ENCODE assay signal across 1 fruit fly cellular context in the genomic region with DNA sequence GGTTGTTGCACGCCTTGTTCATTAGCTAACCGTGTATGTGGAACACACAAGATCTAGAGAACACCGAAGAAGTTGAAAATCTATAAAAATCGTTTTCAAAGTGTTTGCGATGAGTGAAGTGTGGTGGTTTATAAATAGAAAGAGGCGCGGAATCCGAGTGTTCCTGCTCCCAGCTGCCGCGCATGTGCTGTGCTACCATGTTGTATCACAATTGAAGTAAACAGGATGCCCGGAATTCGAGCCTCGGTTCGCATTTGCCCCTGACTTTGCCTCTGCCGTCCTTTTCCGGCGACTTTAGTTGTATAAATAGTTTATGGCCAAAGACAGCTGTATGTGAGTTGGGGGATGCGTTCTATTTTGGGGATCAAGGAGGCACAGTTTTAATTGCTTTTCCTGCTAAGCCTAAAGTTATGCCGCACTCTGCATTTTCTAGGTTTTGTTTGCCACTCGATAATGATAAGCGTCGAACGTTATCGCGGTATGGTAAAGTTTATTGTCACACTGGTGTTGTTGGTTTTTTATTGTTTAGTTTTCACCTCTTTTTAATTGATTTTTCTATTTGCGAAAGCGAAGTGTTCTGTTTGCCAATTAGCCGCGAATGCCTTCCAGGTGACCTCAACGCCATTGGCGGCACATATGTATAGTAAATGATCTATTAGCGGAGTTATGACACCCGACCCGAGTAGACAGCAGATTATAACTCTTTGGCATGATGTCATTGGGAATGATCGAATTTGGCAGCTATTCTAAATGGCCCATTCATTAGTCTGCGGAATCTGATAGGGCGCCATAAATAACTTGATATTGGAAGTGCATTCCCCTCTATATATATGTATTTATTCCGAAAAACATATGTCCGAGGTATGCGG.
TF ChIP-seq lines count a peak whose summit lies in the region.

No protein-coding gene starts in this region.

TF ChIP-seq in whole organism, embryonic, 481 proteins besides CTCF, POLR2A, EP300 and RAD21 (continued from another document):
- TF ChIP-seq ase (GFP tag; IDR thresholded peaks at IDR 0.05; lab: Robert Waterston, UW) (no peak), sd (tag; optimal IDR thresholded peaks at IDR 0.05; lab: Kevin White, UChicago) (peak; percentile 96), salm (tag; optimal IDR thresholded peaks at IDR 0.05; lab: Kevin White, UChicago) (no peak), Dek (tag; optimal IDR thresholded peaks at IDR 0.05; lab: Kevin White, UChicago) (no peak), CG4730 (GFP tag; IDR thresholded peaks at IDR 0.05; lab: Robert Waterston, UW) (no peak), grau (tag; optimal IDR thresholded peaks at IDR 0.05; lab: Kevin White, UChicago) (no peak), CG4854 (GFP tag; optimal IDR thresholded peaks at IDR 0.05; lab: Kevin White, UChicago) (no peak), dati (GFP tag; IDR thresholded peaks at IDR 0.05; lab: Robert Waterston, UW) (no peak), gsb-n (tag; optimal IDR thresholded peaks at IDR 0.05; lab: Kevin White, UChicago) (no peak), nom (GFP tag; optimal IDR thresholded peaks at IDR 0.05; lab: Kevin White, UChicago) (no peak), E2f1 (GFP tag; IDR thresholded peaks at IDR 0.05; lab: Robert Waterston, UW) (no peak), Nf-YA (GFP tag; IDR thresholded peaks at IDR 0.05; lab: Robert Waterston, UW) (no peak), CG3065 (GFP tag; optimal IDR thresholded peaks at IDR 0.05; lab: Kevin White, UChicago) (no peak), CG31365 (tag; optimal IDR thresholded peaks at IDR 0.05; lab: Kevin White, UChicago) (no peak), chif (GFP tag; optimal IDR thresholded peaks at IDR 0.05; lab: Kevin White, UChicago) (no peak), unpg (GFP tag; optimal IDR thresholded peaks at IDR 0.05; lab: Kevin White, UChicago) (no peak), dmrt99B (tag; optimal IDR thresholded peaks at IDR 0.05; lab: Kevin White, UChicago) (no peak), lab (GFP tag; optimal IDR thresholded peaks at IDR 0.05; lab: Kevin White, UChicago) (peak; percentile 12), tap (tag; optimal IDR thresholded peaks at IDR 0.05; lab: Kevin White, UChicago) (no peak), Ets97D (GFP tag; optimal IDR thresholded peaks at IDR 0.05; lab: Kevin White, UChicago) (no peak), BtbVII (GFP tag; optimal IDR thresholded peaks at IDR 0.05; lab: Kevin White, UChicago) (peak; percentile 27), chm (GFP tag; IDR thresholded peaks at IDR 0.05; lab: Robert Waterston, UW) (no peak), bsh (GFP tag; optimal IDR thresholded peaks at IDR 0.05; lab: Kevin White, UChicago) (no peak), sr (GFP tag; IDR thresholded peaks at IDR 0.05; lab: Robert Waterston, UW) (no peak), B-H2 (GFP tag; optimal IDR thresholded peaks at IDR 0.05; lab: Kevin White, UChicago) (no peak), CG14050 (GFP tag; IDR thresholded peaks at IDR 0.05; lab: Robert Waterston, UW) (no peak), CG10321 (GFP tag; IDR thresholded peaks at IDR 0.05; lab: Robert Waterston, UW) (no peak), CG10431 (GFP tag; optimal IDR thresholded peaks at IDR 0.05; lab: Kevin White, UChicago) (no peak), CG9437 (GFP tag; optimal IDR thresholded peaks at IDR 0.05; lab: Kevin White, UChicago) (no peak), CG16863 (GFP tag; optimal IDR thresholded peaks at IDR 0.05; lab: Kevin White, UChicago) (no peak), Fer1 (GFP tag; optimal IDR thresholded peaks at IDR 0.05; lab: Kevin White, UChicago) (peak; percentile 17), usp (GFP tag; optimal IDR thresholded peaks at IDR 0.05; lab: Kevin White, UChicago) (no peak), CG13296 (GFP tag; optimal IDR thresholded peaks at IDR 0.05; lab: Kevin White, UChicago) (peak; percentile 5), chinmo (GFP tag; IDR thresholded peaks at IDR 0.05; lab: Robert Waterston, UW; ENCODE audit: partially characterized antibody) (0 out of 4 replicates have a peak, but pooled peaks have one; percentile 21), CG10543 (GFP tag; optimal IDR thresholded peaks at IDR 0.05; lab: Kevin White, UChicago) (peak; percentile 48), B-H1 (GFP tag; IDR thresholded peaks at IDR 0.05; lab: Robert Waterston, UW) (no peak), CG1603 (tag; optimal IDR thresholded peaks at IDR 0.05; lab: Kevin White, UChicago) (no peak), ftz-f1 (GFP tag; optimal IDR thresholded peaks at IDR 0.05; lab: Kevin White, UChicago) (no peak), crp (GFP tag; optimal IDR thresholded peaks at IDR 0.05; lab: Kevin White, UChicago) (no peak), nerfin-2 (GFP tag; IDR thresholded peaks at IDR 0.05; lab: Robert Waterston, UW; ENCODE audit: partially characterized antibody) (no peak), Asciz (GFP tag; optimal IDR thresholded peaks at IDR 0.05; lab: Kevin White, UChicago) (no peak), ash1 (GFP tag; optimal IDR thresholded peaks at IDR 0.05; lab: Kevin White, UChicago) (no peak), kni (GFP tag; optimal IDR thresholded peaks at IDR 0.05; lab: Kevin White, UChicago) (no peak), Med (GFP tag; lab: Kevin White, UChicago) (no peak), lmd (GFP tag; IDR thresholded peaks at IDR 0.05; lab: Robert Waterston, UW) (no peak), CG13894 (tag; optimal IDR thresholded peaks at IDR 0.05; lab: Kevin White, UChicago) (no peak), CG31388 (GFP tag; optimal IDR thresholded peaks at IDR 0.05; lab: Kevin White, UChicago) (no peak), CG8089 (GFP tag; optimal IDR thresholded peaks at IDR 0.05; lab: Kevin White, UChicago) (no peak), CG32772 (GFP tag; IDR thresholded peaks at IDR 0.05; lab: Robert Waterston, UW) (no peak), Side (GFP tag; optimal IDR thresholded peaks at IDR 0.05; lab: Kevin White, UChicago) (no peak), CG2116 (GFP tag; optimal IDR thresholded peaks at IDR 0.05; lab: Kevin White, UChicago) (no peak), Lhr (GFP tag; optimal IDR thresholded peaks at IDR 0.05; lab: Kevin White, UChicago) (no peak), emc (GFP tag; optimal IDR thresholded peaks at IDR 0.05; lab: Kevin White, UChicago) (no peak), Ptx1 (GFP tag; IDR thresholded peaks at IDR 0.05; lab: Robert Waterston, UW) (no peak), Gsc (GFP tag; IDR thresholded peaks at IDR 0.05; lab: Robert Waterston, UW) (no peak), CG8924 (tag; optimal IDR thresholded peaks at IDR 0.05; lab: Kevin White, UChicago) (no peak), trem (tag; optimal IDR thresholded peaks at IDR 0.05; lab: Kevin White, UChicago) (no peak), CG5180 (GFP tag; optimal IDR thresholded peaks at IDR 0.05; lab: Kevin White, UChicago) (no peak), zen2 (GFP tag; IDR thresholded peaks at IDR 0.05; lab: Robert Waterston, UW; ENCODE audit: partially characterized antibody) (no peak), oc (tag; optimal IDR thresholded peaks at IDR 0.05; lab: Kevin White, UChicago) (no peak), Camta (GFP tag; optimal IDR thresholded peaks at IDR 0.05; lab: Kevin White, UChicago) (no peak), CG14710 (tag; optimal IDR thresholded peaks at IDR 0.05; lab: Kevin White, UChicago) (no peak), twi (tag; optimal IDR thresholded peaks at IDR 0.05; lab: Kevin White, UChicago) (peak; percentile 95), sens-2 (GFP tag; IDR thresholded peaks at IDR 0.05; lab: Robert Waterston, UW) (no peak), HmgZ (tag; optimal IDR thresholded peaks at IDR 0.05; lab: Kevin White, UChicago) (no peak), Sox100B (GFP tag; optimal IDR thresholded peaks at IDR 0.05; lab: Kevin White, UChicago) (no peak)
